Fruit fly (Drosophila melanogaster) whole organism, embryonic: ENCODE data around the gene CG16736.

ENCODE experiments used
- Atf3 ChIP-seq: fragments of 200-800 bp; sonication (Bioruptor generic); optimal IDR thresholded peaks from 3 replicates; lab custom pipeline; 2016; ENCODE audit warnings: missing biosample characterization, missing genetic modification characterization
- Bteb2 ChIP-seq: fragments of 200-800 bp; sonication (Bioruptor generic); optimal IDR thresholded peaks from 2 replicates; lab custom pipeline; 2016; ENCODE audit warnings: missing biosample characterization, missing genetic modification characterization
- CG1024 ChIP-seq: fragments of 200-800 bp; sonication (Bioruptor generic); IDR thresholded peaks from 2 replicates; pipeline ENCODE4 v1.3.6; 2022; ENCODE audit warnings: missing biosample characterization, missing genetic modification characterization
- CG11723 ChIP-seq: fragments of 200-800 bp; sonication (Bioruptor generic); optimal IDR thresholded peaks from 2 replicates; lab custom pipeline; 2017; ENCODE audit warnings: missing biosample characterization, mild to moderate bottlenecking, missing genetic modification characterization
- CG12219 ChIP-seq: fragments of 200-800 bp; sonication (Bioruptor generic); optimal IDR thresholded peaks from 3 replicates; lab custom pipeline; 2018; ENCODE audit warnings: missing biosample characterization, mild to moderate bottlenecking, missing genetic modification characterization
- CG12744 ChIP-seq: fragments of 200-800 bp; sonication (Bioruptor generic); optimal IDR thresholded peaks from 2 replicates; lab custom pipeline; 2016; ENCODE audit warnings: missing biosample characterization, missing genetic modification characterization
- CG15601 ChIP-seq: fragments of 200-800 bp; sonication (Bioruptor generic); optimal IDR thresholded peaks from 3 replicates; lab custom pipeline; 2019; ENCODE audit warnings: missing biosample characterization, mild to moderate bottlenecking, missing genetic modification characterization, moderate library complexity
- CG1602 ChIP-seq: fragments of 200-800 bp; sonication (Bioruptor generic); optimal IDR thresholded peaks from 3 replicates; lab custom pipeline; 2016; ENCODE audit warnings: missing biosample characterization, missing genetic modification characterization
- CG1792 ChIP-seq: fragments of 200-800 bp; sonication (Bioruptor generic); optimal IDR thresholded peaks from 2 replicates; lab custom pipeline; 2016; ENCODE audit warnings: missing biosample characterization, missing genetic modification characterization
- CG18476 ChIP-seq: fragments of 200-800 bp; sonication (Bioruptor generic); optimal IDR thresholded peaks from 2 replicates; lab custom pipeline; 2016; ENCODE audit warnings: missing biosample characterization, mild to moderate bottlenecking, missing genetic modification characterization
- CG30403 ChIP-seq: fragments of 200-800 bp; sonication (Bioruptor generic); optimal IDR thresholded peaks from 3 replicates; lab custom pipeline; 2016; ENCODE audit warnings: missing biosample characterization, missing genetic modification characterization
- CG33213 ChIP-seq: fragments of 200-800 bp; sonication (Bioruptor generic); optimal IDR thresholded peaks from 3 replicates; lab custom pipeline; 2016; ENCODE audit warnings: missing biosample characterization, missing genetic modification characterization
- CG3726 ChIP-seq: fragments of 200-800 bp; sonication (Bioruptor generic); IDR thresholded peaks from 3 replicates; pipeline ENCODE4, ENCODE4 v1.3.6; 2022; ENCODE audit warnings: missing biosample characterization, missing genetic modification characterization
- CG3838 ChIP-seq: fragments of 200-800 bp; sonication (Bioruptor generic); optimal IDR thresholded peaks from 3 replicates; lab custom pipeline; 2016; ENCODE audit warnings: missing biosample characterization, missing genetic modification characterization
- CG6813 ChIP-seq: fragments of 200-800 bp; sonication (Bioruptor generic); optimal IDR thresholded peaks from 2 replicates; lab custom pipeline; 2017; ENCODE audit warnings: missing biosample characterization, missing genetic modification characterization, mild to moderate bottlenecking, moderate library complexity, missing genetic modification reagents
- CG7839 ChIP-seq: fragments of 200-800 bp; sonication (Bioruptor generic); optimal IDR thresholded peaks from 3 replicates; lab custom pipeline; 2018; ENCODE audit warnings: missing biosample characterization, mild to moderate bottlenecking, missing genetic modification characterization, moderate library complexity
- CG9609 ChIP-seq: fragments of 200-800 bp; sonication (Bioruptor generic); optimal IDR thresholded peaks from 3 replicates; lab custom pipeline; 2016; ENCODE audit warnings: missing biosample characterization, missing genetic modification characterization
- CG9817 ChIP-seq: fragments of 200-800 bp; sonication (Bioruptor generic); optimal IDR thresholded peaks from 2 replicates; lab custom pipeline; 2018; ENCODE audit warnings: missing biosample characterization, mild to moderate bottlenecking, missing genetic modification characterization, moderate library complexity
- CkIIα-i1 ChIP-seq: fragments of 200-800 bp; sonication (Bioruptor generic); IDR thresholded peaks from 2 replicates; pipeline ENCODE4 v1.3.6; 2022; ENCODE audit warnings: missing biosample characterization, missing genetic modification characterization
- Dip2 ChIP-seq: fragments of 200-800 bp; sonication (Bioruptor generic); IDR thresholded peaks from 2 replicates; pipeline ENCODE4 v1.3.6; 2022; ENCODE audit warnings: missing biosample characterization, missing genetic modification characterization
- ERR ChIP-seq: fragments of 200-800 bp; sonication (Bioruptor generic); optimal IDR thresholded peaks from 2 replicates; lab custom pipeline; 2016; ENCODE audit warnings: missing biosample characterization, missing genetic modification characterization
- Ets65A ChIP-seq: fragments of 200-800 bp; sonication (Bioruptor generic); peaks from one replicate; lab custom pipeline; 2016; ENCODE audit warnings: missing biosample characterization, missing genetic modification characterization
- HLHmδ ChIP-seq: fragments of 200-800 bp; sonication (Bioruptor generic); optimal IDR thresholded peaks from 2 replicates; lab custom pipeline; 2018; ENCODE audit warnings: missing biosample characterization, mild to moderate bottlenecking, missing genetic modification characterization, moderate library complexity
- Lim3 ChIP-seq: fragments of 200-800 bp; sonication (Bioruptor generic); IDR thresholded peaks from 2 replicates; pipeline ENCODE4 v1.3.6; 2022; ENCODE audit warnings: missing biosample characterization, missing genetic modification characterization
- Med ChIP-seq: fragments of 200-800 bp; sonication (Bioruptor generic); peaks from one replicate; lab custom pipeline; 2016; ENCODE audit warnings: missing biosample characterization, missing genetic modification characterization, mild to moderate bottlenecking, inconsistent platforms, moderate library complexity
- Meics ChIP-seq: fragments of 200-800 bp; sonication (Bioruptor generic); optimal IDR thresholded peaks from 2 replicates; lab custom pipeline; 2017; ENCODE audit warnings: missing biosample characterization, mild to moderate bottlenecking, missing genetic modification characterization
- NFAT ChIP-seq: fragments of 200-800 bp; sonication (Bioruptor generic); IDR thresholded peaks from 2 replicates; pipeline ENCODE4 v1.3.6; 2022; ENCODE audit warnings: missing biosample characterization, missing genetic modification characterization
- Optix ChIP-seq: fragments of 200-800 bp; sonication (Bioruptor generic); IDR thresholded peaks from 3 replicates; pipeline ENCODE4 v1.3.6; 2022; ENCODE audit warnings: missing biosample characterization, missing genetic modification characterization
- Ptx1 ChIP-seq: fragments of 200-800 bp; sonication (Bioruptor generic); IDR thresholded peaks from 2 replicates; pipeline ENCODE4 v1.3.6; 2022; ENCODE audit warnings: missing biosample characterization, missing genetic modification characterization
- Side ChIP-seq: fragments of 200-800 bp; sonication (Bioruptor generic); optimal IDR thresholded peaks from 2 replicates; lab custom pipeline; 2016; ENCODE audit warnings: missing biosample characterization, missing genetic modification characterization
- Taf1 ChIP-seq: fragments of 200-800 bp; sonication (Bioruptor generic); IDR thresholded peaks from 2 replicates; pipeline ENCODE4 v1.3.6; 2022; ENCODE audit warnings: missing biosample characterization, missing genetic modification characterization
- Xbp1 ChIP-seq: fragments of 200-800 bp; sonication (Bioruptor generic); optimal IDR thresholded peaks from 3 replicates; lab custom pipeline; 2016; ENCODE audit warnings: missing biosample characterization, mild to moderate bottlenecking, missing genetic modification characterization
- bbx ChIP-seq: fragments of 200-800 bp; sonication (Bioruptor generic); IDR thresholded peaks from 2 replicates; pipeline ENCODE4 v1.3.6; 2022; ENCODE audit warnings: missing biosample characterization, missing genetic modification characterization; ENCODE audit not compliant: partially characterized antibody
- crp ChIP-seq, 2 experiments: fragments of 200-800 bp; sonication (Bioruptor generic); optimal IDR thresholded peaks; 2 replicates in 1 of 2; 3 replicates in 1 of 2; lab custom pipeline; 2017; ENCODE audit warnings: missing biosample characterization in 2 of 2, missing genetic modification characterization in 2 of 2, mild to moderate bottlenecking in 1 of 2, moderate library complexity in 1 of 2
- danr ChIP-seq: fragments of 200-800 bp; sonication (Bioruptor generic); IDR thresholded peaks from 2 replicates; pipeline ENCODE4 v1.3.6; 2022; ENCODE audit warnings: missing biosample characterization, missing genetic modification characterization
- dm ChIP-seq: fragments of 200-800 bp; sonication (Bioruptor generic); optimal IDR thresholded peaks from 3 replicates; lab custom pipeline; 2016; ENCODE audit warnings: missing biosample characterization, missing genetic modification characterization
- dpn ChIP-seq, 2 experiments: fragments of 200-800 bp; sonication (Bioruptor generic); optimal IDR thresholded peaks; 3 replicates each; lab custom pipeline; 2016; ENCODE audit warnings: missing biosample characterization in 2 of 2, missing genetic modification characterization in 2 of 2
- fu2 ChIP-seq: fragments of 200-800 bp; sonication (Bioruptor generic); optimal IDR thresholded peaks from 2 replicates; lab custom pipeline; 2016; ENCODE audit warnings: missing biosample characterization, missing genetic modification characterization
- gcm ChIP-seq: fragments of 200-800 bp; sonication (Bioruptor generic); optimal IDR thresholded peaks from 2 replicates; lab custom pipeline; 2019; ENCODE audit warnings: missing biosample characterization, mild to moderate bottlenecking, missing genetic modification characterization, moderate library complexity
- gsb ChIP-seq: fragments of 200-800 bp; sonication (Bioruptor generic); IDR thresholded peaks from 2 replicates; pipeline ENCODE4 v1.3.6; 2022; ENCODE audit warnings: missing biosample characterization, missing genetic modification characterization
- inv ChIP-seq: fragments of 200-800 bp; sonication (Bioruptor generic); IDR thresholded peaks from 2 replicates; pipeline ENCODE4 v1.3.6; 2022; ENCODE audit warnings: missing biosample characterization, missing genetic modification characterization; ENCODE audit not compliant: partially characterized antibody
- jigr1 ChIP-seq: fragments of 200-800 bp; sonication (Bioruptor generic); IDR thresholded peaks from 3 replicates; pipeline ENCODE4 v1.3.6; 2022; ENCODE audit warnings: missing biosample characterization, missing genetic modification characterization
- ken ChIP-seq: fragments of 200-800 bp; sonication (Bioruptor generic); IDR thresholded peaks from 3 replicates; pipeline ENCODE4 v1.3.6; 2022; ENCODE audit warnings: missing biosample characterization, missing genetic modification characterization
- pfk ChIP-seq: fragments of 200-800 bp; sonication (Bioruptor generic); optimal IDR thresholded peaks from 2 replicates; lab custom pipeline; 2018; ENCODE audit warnings: missing biosample characterization, mild to moderate bottlenecking, missing genetic modification characterization, moderate library complexity
- pum ChIP-seq: fragments of 200-800 bp; sonication (Bioruptor generic); optimal IDR thresholded peaks from 2 replicates; lab custom pipeline; 2016; ENCODE audit warnings: missing biosample characterization, missing genetic modification characterization
- rib ChIP-seq: fragments of 200-800 bp; sonication (Bioruptor generic); IDR thresholded peaks from 2 replicates; pipeline ENCODE4 v1.3.6; 2022; ENCODE audit warnings: missing biosample characterization, missing genetic modification characterization
- ro ChIP-seq: fragments of 200-800 bp; sonication (Bioruptor generic); IDR thresholded peaks from 2 replicates; pipeline ENCODE4 v1.3.6; 2022; ENCODE audit warnings: missing biosample characterization, missing genetic modification characterization
- salm ChIP-seq: fragments of 200-800 bp; sonication (Bioruptor generic); optimal IDR thresholded peaks from 2 replicates; lab custom pipeline; 2018; ENCODE audit warnings: missing biosample characterization, mild to moderate bottlenecking, missing genetic modification characterization
- sens ChIP-seq: fragments of 200-800 bp; sonication (Bioruptor generic); peaks from one replicate; lab custom pipeline; 2016; ENCODE audit warnings: missing biosample characterization, missing genetic modification characterization
- tap ChIP-seq: fragments of 200-800 bp; optimal IDR thresholded peaks from 3 replicates; lab custom pipeline; 2019; ENCODE audit warnings: missing biosample characterization, mild to moderate bottlenecking, missing genetic modification characterization, moderate library complexity
- vfl ChIP-seq: fragments of 200-800 bp; sonication (Bioruptor generic); optimal IDR thresholded peaks from 2 replicates; lab custom pipeline; 2016; ENCODE audit warnings: missing biosample characterization, missing genetic modification characterization
- wek ChIP-seq: fragments of 200-800 bp; sonication (Bioruptor generic); optimal IDR thresholded peaks from 3 replicates; lab custom pipeline; 2018; ENCODE audit warnings: missing biosample characterization, mild to moderate bottlenecking, missing genetic modification characterization, moderate library complexity

CG16736 gene

DNA sequence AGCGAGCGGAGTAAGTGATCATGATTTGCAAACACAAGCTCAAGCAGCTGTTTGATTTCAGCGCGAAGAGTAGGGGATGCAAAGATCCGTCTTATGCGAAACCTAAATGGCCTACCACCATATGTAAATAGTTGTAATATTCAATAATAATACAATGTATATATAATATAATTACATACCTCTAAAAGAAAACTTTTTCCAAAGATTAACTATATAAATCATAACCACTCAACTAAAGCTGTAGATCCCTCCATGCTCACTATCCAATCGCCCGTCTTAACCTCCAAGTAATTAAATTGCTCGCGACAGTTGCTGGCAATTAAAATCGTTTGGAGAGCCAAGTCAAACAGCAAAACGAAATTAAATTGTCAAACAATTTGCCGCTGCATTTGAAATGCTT, 30.2 kb downstream of the CG16736 start (continued):
- TF ChIP-seq wek (GFP tag; lab: Kevin White, UChicago) (no peak), Taf1 (peak; percentile 67), danr (peak; percentile 65), CG3726 (0 out of 3 replicates have a peak, but pooled peaks have one; percentile 41), Lim3 (GFP tag; lab: Robert Waterston, UW) (0 out of 2 replicates have a peak, but pooled peaks have one; percentile 20), CG7839 (tag; lab: Kevin White, UChicago) (peak; percentile 86), pum (GFP tag; lab: Kevin White, UChicago) (no peak), gcm (GFP tag; lab: Kevin White, UChicago) (peak; percentile 7), ERR (GFP tag; lab: Kevin White, UChicago) (no peak), Ptx1 (peak; percentile 86), inv (no peak), bbx (no peak), dm (GFP tag; lab: Kevin White, UChicago) (no peak), CG3838 (GFP tag; lab: Kevin White, UChicago) (no peak), Dip2 (GFP tag; lab: Robert Waterston, UW) (0 out of 2 replicates have a peak, but pooled peaks have one; percentile 34), CG18476 (GFP tag; lab: Kevin White, UChicago) (no peak), fu2 (GFP tag; lab: Kevin White, UChicago) (no peak), ken (GFP tag; lab: Robert Waterston, UW) (no peak), Optix (peak; percentile 52; the same call in 1 of the 3 replicates), pfk (GFP tag; lab: Kevin White, UChicago) (no peak), rib (GFP tag; lab: Robert Waterston, UW) (no peak; the same call in 1 of the 2 replicates), CkIIα-i1 (GFP tag; lab: Robert Waterston, UW) (0 out of 2 replicates have a peak, but pooled peaks have one; percentile 56), tap (tag; lab: Kevin White, UChicago) (peak; percentile 32), CG33213 (GFP tag; lab: Kevin White, UChicago) (no peak), salm (tag; lab: Kevin White, UChicago) (peak; percentile 39), CG30403 (GFP tag; lab: Kevin White, UChicago) (peak; percentile 78), Side (GFP tag; lab: Kevin White, UChicago) (no peak), gsb (peak; percentile 61), CG1792 (GFP tag; lab: Kevin White, UChicago) (no peak), Meics (GFP tag; lab: Kevin White, UChicago) (peak; percentile 89), ro (GFP tag; lab: Robert Waterston, UW) (no peak), jigr1 (0 out of 3 replicates have a peak, but pooled peaks have one; percentile 35), CG9817 (tag; lab: Kevin White, UChicago) (peak; percentile 64), sens (GFP tag; lab: Kevin White, UChicago) (no peak), crp (GFP tag; optimal IDR thresholded peaks at IDR 0.05; lab: Kevin White, UChicago) (peak in 1 of 2 experiments; percentile 23), Bteb2 (GFP tag; lab: Kevin White, UChicago) (no peak), Med (GFP tag; lab: Kevin White, UChicago) (peak; percentile 83), Xbp1 (GFP tag; lab: Kevin White, UChicago) (peak; percentile 68), vfl (GFP tag; lab: Kevin White, UChicago) (peak; percentile 32), CG1024 (GFP tag; lab: Robert Waterston, UW) (peak; percentile 35; the same call in 1 of the 2 replicates), Atf3 (GFP tag; lab: Kevin White, UChicago) (no peak), CG6813 (no peak), Ets65A (GFP tag; lab: Kevin White, UChicago) (no peak), CG1602 (GFP tag; lab: Kevin White, UChicago) (peak; percentile 63), dpn (GFP tag; optimal IDR thresholded peaks at IDR 0.05; lab: Kevin White, UChicago) (peak in 1 of 2 experiments; percentile 75), CG9609 (GFP tag; lab: Kevin White, UChicago) (no peak), CG15601 (no peak), CG12744 (GFP tag; lab: Kevin White, UChicago) (no peak), NFAT (peak; percentile 57; the same call in 1 of the 2 replicates), HLHmδ (no peak), CG11723 (GFP tag; lab: Kevin White, UChicago) (peak; percentile 31), CG12219 (GFP tag; lab: Kevin White, UChicago) (peak; percentile 28)
